Fruit fly (Drosophila melanogaster): ENCODE measurements around the gene Noc1.

The Noc1 gene

DNA sequence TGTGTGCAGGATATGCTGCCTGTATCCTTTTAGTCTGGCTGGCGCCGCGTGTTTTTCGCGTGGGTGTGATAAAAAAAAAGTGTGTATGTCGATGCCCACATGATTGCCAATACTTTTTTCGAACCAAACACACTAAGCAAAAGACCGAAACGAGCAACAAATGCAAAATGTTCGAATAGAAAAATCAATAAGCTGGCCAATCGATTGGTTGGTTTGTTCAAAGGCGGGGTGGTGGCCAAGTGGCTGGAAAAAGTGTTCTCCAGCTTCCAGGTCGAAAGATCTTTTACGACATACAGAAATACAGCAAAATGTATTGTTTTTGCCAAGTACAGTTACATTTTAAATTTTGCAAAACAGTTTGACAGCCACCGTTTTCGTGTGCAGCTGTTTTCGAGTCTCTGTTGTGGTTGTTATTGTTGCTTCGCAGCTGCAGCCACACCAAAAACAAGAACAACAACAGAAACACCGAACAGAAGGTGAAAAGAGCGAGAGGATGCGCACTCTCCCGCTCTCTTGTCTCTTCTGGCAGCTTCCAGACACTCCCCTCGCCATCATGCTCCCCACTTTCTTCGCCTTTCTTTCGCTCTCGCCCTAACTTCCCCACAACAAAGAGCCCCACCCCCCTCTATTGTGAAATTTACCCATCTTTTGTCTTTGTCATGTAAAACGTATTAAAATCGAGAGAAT, 49.2 kb downstream of the Noc1 start:
- TF ChIP-seq Myc (optimal IDR thresholded peaks at IDR 0.05) = no peak
- no peak for TF ChIP-seq insv (optimal IDR thresholded peaks at IDR 0.05)
- TF ChIP-seq h (optimal IDR thresholded peaks at IDR 0.05) = no peak
- no peak for TF ChIP-seq ttk (optimal IDR thresholded peaks at IDR 0.05)
- TF ChIP-seq Sin3A (optimal IDR thresholded peaks at IDR 0.05) = no peak
- TF ChIP-seq psq (optimal IDR thresholded peaks at IDR 0.05) = no peak

dm6 chr3L:11124439-11124838, 49.9 kb downstream of the Noc1 start:
- TF ChIP-seq insv (optimal IDR thresholded peaks at IDR 0.05) (no peak), Sin3A (optimal IDR thresholded peaks at IDR 0.05) (no peak), ttk (optimal IDR thresholded peaks at IDR 0.05) (no peak), psq (optimal IDR thresholded peaks at IDR 0.05) (no peak), Myc (optimal IDR thresholded peaks at IDR 0.05) (no peak), h (optimal IDR thresholded peaks at IDR 0.05) (no peak)

DNA sequence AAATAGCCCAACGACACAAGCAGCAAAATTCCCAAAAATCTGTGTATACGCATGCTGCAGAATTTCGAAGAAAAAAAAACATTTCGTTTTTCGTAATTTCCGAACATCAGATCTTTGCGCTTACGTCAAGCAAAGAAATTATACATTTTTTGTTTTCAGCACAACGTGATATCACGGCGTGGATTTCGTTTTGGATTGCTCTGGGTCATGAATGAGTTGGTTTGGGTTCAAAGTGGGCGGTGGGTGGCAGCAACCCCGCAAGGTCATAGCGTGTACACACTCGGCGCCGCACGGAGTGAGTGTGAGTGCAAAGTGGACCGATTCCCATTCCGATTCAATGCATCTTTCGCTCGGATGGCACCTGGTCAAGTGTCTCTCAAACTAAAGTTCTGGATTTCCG, 50.3 kb downstream of the Noc1 start:
- no peak for TF ChIP-seq Myc (optimal IDR thresholded peaks at IDR 0.05)
- TF ChIP-seq h (optimal IDR thresholded peaks at IDR 0.05) = no peak
- TF ChIP-seq psq (optimal IDR thresholded peaks at IDR 0.05) = no peak
- no peak for TF ChIP-seq ttk (optimal IDR thresholded peaks at IDR 0.05)
- TF ChIP-seq insv (optimal IDR thresholded peaks at IDR 0.05) = no peak
- TF ChIP-seq Sin3A (optimal IDR thresholded peaks at IDR 0.05) = no peak

DNA sequence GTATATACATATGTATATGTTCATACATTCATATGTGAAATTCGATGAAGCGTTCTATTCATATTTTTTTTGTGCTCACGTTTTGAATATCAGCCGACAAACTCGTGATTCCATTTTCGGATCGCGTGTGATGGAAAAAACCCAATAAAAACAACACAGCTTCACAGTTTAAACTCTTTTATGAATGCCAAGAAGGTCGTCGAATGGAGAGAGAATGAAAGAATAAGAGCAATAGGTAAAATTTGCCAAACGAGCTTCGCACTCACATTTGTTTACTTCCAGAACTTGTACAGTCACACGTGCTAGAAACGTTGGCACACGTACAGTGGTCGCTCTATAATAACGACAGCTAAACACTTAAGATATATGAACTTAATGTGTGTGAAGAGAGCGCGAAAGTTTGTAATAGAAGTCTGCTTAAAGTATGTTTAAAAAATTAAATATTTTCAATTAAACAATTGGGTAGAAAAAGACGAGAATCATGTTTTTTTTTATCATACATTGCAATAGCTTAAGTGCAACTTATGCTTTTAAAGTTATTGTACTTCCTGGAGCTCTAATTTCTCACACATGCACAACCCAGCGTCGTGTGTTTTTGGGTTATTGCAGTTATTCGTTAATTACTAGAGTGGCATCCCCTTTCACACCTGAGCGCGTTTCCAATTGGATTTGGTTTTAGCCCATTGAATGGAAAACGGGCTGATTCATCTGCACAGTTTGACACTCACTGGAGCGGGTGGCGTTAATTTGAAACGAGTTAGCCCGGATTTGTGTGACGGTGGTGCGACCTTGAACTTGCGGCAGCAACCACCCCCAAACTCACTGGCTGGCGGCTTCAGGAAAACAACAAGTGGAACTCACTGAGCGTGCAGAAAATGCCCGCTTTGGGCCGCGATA, 51.3 kb downstream of the Noc1 start:
- no peak for TF ChIP-seq Myc (optimal IDR thresholded peaks at IDR 0.05)
- no peak for TF ChIP-seq ttk (optimal IDR thresholded peaks at IDR 0.05)
- TF ChIP-seq psq (optimal IDR thresholded peaks at IDR 0.05) = no peak
- no peak for TF ChIP-seq h (optimal IDR thresholded peaks at IDR 0.05)
- no peak for TF ChIP-seq Sin3A (optimal IDR thresholded peaks at IDR 0.05)
- TF ChIP-seq insv (optimal IDR thresholded peaks at IDR 0.05) = no peak
